Fruit fly (Drosophila melanogaster): ENCODE measurements around the gene pb.

- TF ChIP-seq EcR (GFP tag; optimal IDR thresholded peaks at IDR 0.05) (no peak), psq (optimal IDR thresholded peaks at IDR 0.05) (no peak), CG8478 (optimal IDR thresholded peaks at IDR 0.05) (no peak), usp (GFP tag; optimal IDR thresholded peaks at IDR 0.05) (no peak), pan (optimal IDR thresholded peaks at IDR 0.05) (no peak), Dll (optimal IDR thresholded peaks at IDR 0.05) (no peak)
These were observed 69.4 kb downstream of the pb start for dm6 chr3R:6672303-6673007.

Data from whole organism.